Worm (Caenorhabditis elegans) whole organism, late embryonic: ENCODE data around the gene nspg-14.

Source experiments
- hlh-13 ChIP-seq: fragments of 200-800 bp; sonication (Bioruptor generic); optimal IDR thresholded peaks from 2 replicates; lab custom pipeline; 2018; ENCODE audit warnings: mild to moderate bottlenecking, missing genetic modification characterization, missing compliant biosample characterization
- lim-6 ChIP-seq: sonication (generic microtip); optimal IDR thresholded peaks from 2 replicates; lab custom pipeline; 2016; ENCODE audit warnings: missing genetic modification characterization, missing compliant biosample characterization
- pqm-1 ChIP-seq: sonication (generic microtip); optimal IDR thresholded peaks from 2 replicates; lab custom pipeline; 2016; ENCODE audit warnings: missing genetic modification characterization, missing compliant biosample characterization

- TF ChIP-seq pqm-1 (tag; lab: Kevin White, UChicago) (no peak), lim-6 (tag; lab: Kevin White, UChicago) (no peak), hlh-13 (GFP tag; lab: Kevin White, UChicago) (no peak)
Observed at ce11 chrX:5208831-5209230, 44.0 kb upstream of the nspg-14 start.
